Fruit fly (Drosophila melanogaster): ENCODE data around the gene CG43739.

The CG43739 gene

dm6 chr2L:20881353-20882079 lies 37.2 kb downstream of the CG43739 start (continued):
- TF ChIP-seq CG32772 (GFP tag; IDR thresholded peaks at IDR 0.05) (no peak), CG13775 (GFP tag; optimal IDR thresholded peaks at IDR 0.05) (peak; percentile 0), NC2α (GFP tag; optimal IDR thresholded peaks at IDR 0.05) (no peak), Antp (GFP tag; optimal IDR thresholded peaks at IDR 0.05) (peak; percentile 67), pita (GFP tag; optimal IDR thresholded peaks at IDR 0.05) (no peak), CG31365 (tag; optimal IDR thresholded peaks at IDR 0.05) (no peak), CG10543 (GFP tag; optimal IDR thresholded peaks at IDR 0.05) (peak; percentile 4), HmgD (GFP tag; optimal IDR thresholded peaks at IDR 0.05) (no peak), lola (GFP tag; optimal IDR thresholded peaks at IDR 0.05) (no peak), CG17385 (GFP tag; optimal IDR thresholded peaks at IDR 0.05) (no peak), sug (tag; optimal IDR thresholded peaks at IDR 0.05) (no peak), CG11398 (GFP tag; optimal IDR thresholded peaks at IDR 0.05) (no peak), Spps (tag; optimal IDR thresholded peaks at IDR 0.05) (no peak), Sox100B (GFP tag; optimal IDR thresholded peaks at IDR 0.05) (peak; percentile 45), CG15601 (tag; optimal IDR thresholded peaks at IDR 0.05) (no peak), Dad (GFP tag; optimal IDR thresholded peaks at IDR 0.05) (peak; percentile 17), pum (GFP tag; optimal IDR thresholded peaks at IDR 0.05) (peak; percentile 23), NFAT (GFP tag; IDR thresholded peaks at IDR 0.05) (peak; percentile 45; the same call in 1 of the 2 replicates), tin (GFP tag; optimal IDR thresholded peaks at IDR 0.05) (peak; percentile 41), CG6254 (GFP tag; optimal IDR thresholded peaks at IDR 0.05) (no peak), Mrtf (GFP tag; IDR thresholded peaks at IDR 0.05) (peak; percentile 73; the same call in 2 of the 3 replicates), prd (optimal IDR thresholded peaks at IDR 0.05) (no peak), prd (GFP tag; IDR thresholded peaks at IDR 0.05) (peak; percentile 74), vvl (GFP tag; IDR thresholded peaks at IDR 0.05) (peak; percentile 66), Max (GFP tag; optimal IDR thresholded peaks at IDR 0.05) (peak; percentile 20), cato (GFP tag; optimal IDR thresholded peaks at IDR 0.05; ENCODE audit: borderline replicate concordance) (no peak), gcm2 (GFP tag; optimal IDR thresholded peaks at IDR 0.05) (no peak), zf30C (GFP tag; optimal IDR thresholded peaks at IDR 0.05) (no peak), peb (GFP tag; IDR thresholded peaks at IDR 0.05) (no peak), ase (GFP tag; IDR thresholded peaks at IDR 0.05) (0 out of 3 replicates have a peak, but pooled peaks have one; percentile 34), jing (GFP tag; optimal IDR thresholded peaks at IDR 0.05) (no peak), Gsc (GFP tag; IDR thresholded peaks at IDR 0.05) (no peak), CG6791 (GFP tag; IDR thresholded peaks at IDR 0.05; ENCODE audit: partially characterized antibody) (0 out of 3 replicates have a peak, but pooled peaks have one; percentile 25), bbx (GFP tag; IDR thresholded peaks at IDR 0.05; ENCODE audit: partially characterized antibody) (no peak), crp (GFP tag; optimal IDR thresholded peaks at IDR 0.05) (no peak), Fer1 (GFP tag; optimal IDR thresholded peaks at IDR 0.05) (peak; percentile 51), CG4617 (GFP tag; optimal IDR thresholded peaks at IDR 0.05; ENCODE audit: borderline replicate concordance) (no peak), CG10267 (tag; optimal IDR thresholded peaks at IDR 0.05) (no peak), CG12236 (GFP tag; optimal IDR thresholded peaks at IDR 0.05) (no peak), HmgZ (tag; optimal IDR thresholded peaks at IDR 0.05) (no peak), sqz (GFP tag; optimal IDR thresholded peaks at IDR 0.05) (no peak), mirr (GFP tag; optimal IDR thresholded peaks at IDR 0.05) (no peak), CG17829 (tag; optimal IDR thresholded peaks at IDR 0.05) (no peak), fru (optimal IDR thresholded peaks at IDR 0.05) (no peak), gem (tag; optimal IDR thresholded peaks at IDR 0.05) (peak; percentile 67), CG12104 (GFP tag; optimal IDR thresholded peaks at IDR 0.05) (no peak), caup (GFP tag; optimal IDR thresholded peaks at IDR 0.05; ENCODE audit: severe bottlenecking) (peak; percentile 46), D19A (tag; optimal IDR thresholded peaks at IDR 0.05) (no peak), Dek (tag; optimal IDR thresholded peaks at IDR 0.05) (peak; percentile 31), gsb (GFP tag; IDR thresholded peaks at IDR 0.05) (no peak)
